Fruit fly (Drosophila melanogaster) whole organism, embryonic: ENCODE data around the gene pan.

ENCODE experiments used
- Bgb ChIP-seq: fragments of 200-800 bp; sonication (Bioruptor generic); IDR thresholded peaks from 2 replicates; pipeline ENCODE4 v1.3.6; 2022; ENCODE audit warnings: missing biosample characterization, missing genetic modification characterization; ENCODE audit not compliant: partially characterized antibody
- CG10959 ChIP-seq: fragments of 200-800 bp; sonication (Bioruptor generic); IDR thresholded peaks from 2 replicates; pipeline ENCODE4 v1.3.6; 2022; ENCODE audit warnings: missing biosample characterization, missing genetic modification characterization
- CG11085 ChIP-seq: fragments of 200-800 bp; sonication (Bioruptor generic); IDR thresholded peaks from 2 replicates; pipeline ENCODE4 v1.3.6; 2022; ENCODE audit warnings: missing biosample characterization, missing genetic modification characterization
- CG12391 ChIP-seq: fragments of 200-800 bp; sonication (Bioruptor generic); optimal IDR thresholded peaks from 3 replicates; lab custom pipeline; 2018; ENCODE audit warnings: missing biosample characterization, mild to moderate bottlenecking, missing genetic modification characterization, moderate library complexity
- CG12769 ChIP-seq: fragments of 200-800 bp; sonication (Bioruptor generic); optimal IDR thresholded peaks from 2 replicates; lab custom pipeline; 2019; ENCODE audit warnings: missing biosample characterization, mild to moderate bottlenecking, missing genetic modification characterization, moderate library complexity
- CG13287 ChIP-seq: fragments of 200-800 bp; sonication (Bioruptor generic); IDR thresholded peaks from 2 replicates; pipeline ENCODE4 v1.3.6; 2022; ENCODE audit warnings: missing biosample characterization, missing genetic modification characterization; ENCODE audit not compliant: partially characterized antibody
- CG14710 ChIP-seq: fragments of 200-800 bp; sonication (Bioruptor generic); optimal IDR thresholded peaks from 3 replicates; lab custom pipeline; 2019; ENCODE audit warnings: missing biosample characterization, mild to moderate bottlenecking, missing genetic modification characterization, moderate library complexity
- CG15011 ChIP-seq: fragments of 200-800 bp; sonication (Bioruptor generic); optimal IDR thresholded peaks from 3 replicates; lab custom pipeline; 2018; ENCODE audit warnings: missing biosample characterization, mild to moderate bottlenecking, missing genetic modification characterization
- CG17385 ChIP-seq: fragments of 200-800 bp; sonication (Bioruptor generic); optimal IDR thresholded peaks from 3 replicates; lab custom pipeline; 2018; ENCODE audit warnings: missing biosample characterization, mild to moderate bottlenecking, missing genetic modification characterization
- CG17612 ChIP-seq: fragments of 200-800 bp; sonication (Bioruptor generic); IDR thresholded peaks from 2 replicates; pipeline ENCODE4 v1.3.6; 2022; ENCODE audit warnings: missing biosample characterization, missing genetic modification characterization
- CG17829 ChIP-seq: fragments of 200-800 bp; optimal IDR thresholded peaks from 2 replicates; lab custom pipeline; 2019; ENCODE audit warnings: missing biosample characterization, mild to moderate bottlenecking, missing genetic modification characterization, moderate library complexity
- CG31224 ChIP-seq: fragments of 200-800 bp; sonication (Bioruptor generic); IDR thresholded peaks from 2 replicates; pipeline ENCODE4 v1.3.6; 2022; ENCODE audit warnings: missing biosample characterization, missing genetic modification characterization
- CG4360 ChIP-seq: fragments of 200-800 bp; sonication (Bioruptor generic); IDR thresholded peaks from 2 replicates; pipeline ENCODE4 v1.3.6; 2022; ENCODE audit warnings: missing biosample characterization, missing genetic modification characterization
- CG4820 ChIP-seq: fragments of 200-800 bp; sonication (Bioruptor generic); optimal IDR thresholded peaks from 3 replicates; lab custom pipeline; 2016; ENCODE audit warnings: missing biosample characterization, missing genetic modification characterization
- CG7357 ChIP-seq: fragments of 200-800 bp; sonication (Bioruptor generic); IDR thresholded peaks from 3 replicates; pipeline ENCODE4 v1.3.6; 2022; ENCODE audit warnings: missing biosample characterization, missing genetic modification characterization
- CG7963 ChIP-seq: fragments of 200-800 bp; sonication (Bioruptor generic); IDR thresholded peaks from 3 replicates; pipeline ENCODE4 v1.3.6; 2022; ENCODE audit warnings: missing biosample characterization, missing genetic modification characterization; ENCODE audit not compliant: partially characterized antibody
- CG8388 ChIP-seq: fragments of 200-800 bp; sonication (Bioruptor generic); optimal IDR thresholded peaks from 2 replicates; lab custom pipeline; 2019; ENCODE audit warnings: missing biosample characterization, mild to moderate bottlenecking, missing genetic modification characterization, moderate library complexity
- CkIIα-i1 ChIP-seq: fragments of 200-800 bp; sonication (Bioruptor generic); IDR thresholded peaks from 2 replicates; pipeline ENCODE4 v1.3.6; 2022; ENCODE audit warnings: missing biosample characterization, missing genetic modification characterization
- D ChIP-seq, 2 experiments: fragments of 200-800 bp in 1 of 2; fragments of >200 bp in 1 of 2; sonication (Bioruptor generic) in 1 of 2; optimal IDR thresholded peaks; 2 replicates in 1 of 2; 3 replicates in 1 of 2; lab custom pipeline; 2017; ENCODE audit warnings: mild to moderate bottlenecking in 1 of 2, missing biosample characterization in 1 of 2, missing genetic modification characterization in 1 of 2, missing genetic modification reagents in 1 of 2
- Doc2 ChIP-seq: fragments of 200-800 bp; sonication (Bioruptor generic); IDR thresholded peaks from 2 replicates; pipeline ENCODE4 v1.3.6; 2022; ENCODE audit warnings: missing biosample characterization, missing genetic modification characterization
- ERR ChIP-seq: fragments of 200-800 bp; sonication (Bioruptor generic); optimal IDR thresholded peaks from 2 replicates; lab custom pipeline; 2016; ENCODE audit warnings: missing biosample characterization, missing genetic modification characterization
- GATAe ChIP-seq: fragments of 200-800 bp; sonication (Bioruptor generic); conservative IDR thresholded peaks from 2 replicates; pipeline ENCODE4 v1.3.6; 2022; ENCODE audit warnings: missing biosample characterization, missing genetic modification characterization
- HLH4C ChIP-seq: fragments of 200-800 bp; sonication (Bioruptor generic); IDR thresholded peaks from 3 replicates; pipeline ENCODE4 v1.3.6; 2022; ENCODE audit warnings: missing biosample characterization, missing genetic modification characterization; ENCODE audit not compliant: partially characterized antibody
- HLH54F ChIP-seq: fragments of 200-800 bp; sonication (Bioruptor generic); optimal IDR thresholded peaks from 3 replicates; lab custom pipeline; 2016; ENCODE audit warnings: missing biosample characterization, missing genetic modification characterization
- Hand ChIP-seq: fragments of 200-800 bp; sonication (Bioruptor generic); optimal IDR thresholded peaks from 2 replicates; lab custom pipeline; 2017; ENCODE audit warnings: mild to moderate bottlenecking, missing biosample characterization, missing genetic modification reagents, missing genetic modification characterization
- Six4 ChIP-seq: fragments of 200-800 bp; sonication (Bioruptor generic); optimal IDR thresholded peaks from 2 replicates; lab custom pipeline; 2016; ENCODE audit warnings: missing biosample characterization, missing genetic modification characterization
- Stat92E ChIP-seq, 3 experiments: fragments of >200 bp in 2 of 3; fragments of 200-800 bp in 1 of 3; sonication (Bioruptor generic) in 1 of 3; optimal IDR thresholded peaks; 2 replicates each; lab custom pipeline; 2017 to 2019; ENCODE audit warnings: missing biosample characterization in 3 of 3, missing genetic modification characterization in 3 of 3, mild to moderate bottlenecking in 1 of 3, moderate library complexity in 1 of 3
- ash1 ChIP-seq: fragments of 200-800 bp; sonication (Bioruptor generic); optimal IDR thresholded peaks from 2 replicates; lab custom pipeline; 2018; ENCODE audit warnings: missing biosample characterization, mild to moderate bottlenecking, missing genetic modification characterization
- chinmo ChIP-seq: fragments of 200-800 bp; sonication (Bioruptor generic); IDR thresholded peaks from 4 replicates; pipeline ENCODE4 v1.3.6; 2022; ENCODE audit warnings: missing biosample characterization, missing genetic modification characterization; ENCODE audit not compliant: partially characterized antibody
- chm ChIP-seq: fragments of 200-800 bp; sonication (Bioruptor generic); IDR thresholded peaks from 2 replicates; pipeline ENCODE4 v1.3.6; 2022; ENCODE audit warnings: missing biosample characterization, missing genetic modification characterization
- en ChIP-seq: fragments of 200-800 bp; sonication (Bioruptor generic); optimal IDR thresholded peaks from 2 replicates; lab custom pipeline; 2016; ENCODE audit warnings: missing biosample characterization, missing genetic modification characterization
- ftz-f1 ChIP-seq: fragments of 200-800 bp; sonication (Bioruptor generic); optimal IDR thresholded peaks from 2 replicates; lab custom pipeline; 2016; ENCODE audit warnings: missing biosample characterization, missing genetic modification characterization
- hbn ChIP-seq: fragments of 200-800 bp; sonication (Bioruptor generic); IDR thresholded peaks from 2 replicates; pipeline ENCODE4 v1.3.6; 2022; ENCODE audit warnings: missing biosample characterization, missing genetic modification characterization; ENCODE audit not compliant: partially characterized antibody
- hkb ChIP-seq, 2 experiments: fragments of 200-800 bp in 1 of 2; fragments of >200 bp in 1 of 2; sonication (Bioruptor generic) in 1 of 2; IDR thresholded peaks in 1 of 2; optimal IDR thresholded peaks in 1 of 2; 2 replicates each; pipeline versions ENCODE4 v1.3.6 to Lab custom; 2017 to 2022; ENCODE audit warnings: missing biosample characterization in 1 of 2, missing genetic modification characterization in 1 of 2
- inv ChIP-seq: fragments of 200-800 bp; sonication (Bioruptor generic); IDR thresholded peaks from 2 replicates; pipeline ENCODE4 v1.3.6; 2022; ENCODE audit warnings: missing biosample characterization, missing genetic modification characterization; ENCODE audit not compliant: partially characterized antibody
- lab ChIP-seq: fragments of 200-800 bp; sonication (Bioruptor generic); optimal IDR thresholded peaks from 3 replicates; lab custom pipeline; 2017; ENCODE audit warnings: missing biosample characterization, missing genetic modification characterization, mild to moderate bottlenecking, moderate library complexity, missing genetic modification reagents
- luna ChIP-seq: fragments of 200-800 bp; sonication (Bioruptor generic); optimal IDR thresholded peaks from 2 replicates; lab custom pipeline; 2016; ENCODE audit warnings: missing biosample characterization, missing genetic modification characterization
- nerfin-1 ChIP-seq: fragments of 200-800 bp; sonication (Bioruptor generic); optimal IDR thresholded peaks from 3 replicates; lab custom pipeline; 2019; ENCODE audit warnings: missing biosample characterization, mild to moderate bottlenecking, missing genetic modification characterization, moderate library complexity
- odd ChIP-seq: fragments of 200-800 bp; sonication (Bioruptor generic); optimal IDR thresholded peaks from 2 replicates; lab custom pipeline; 2017; ENCODE audit warnings: missing biosample characterization, mild to moderate bottlenecking, missing genetic modification characterization
- pita ChIP-seq: fragments of 200-800 bp; sonication (Bioruptor generic); optimal IDR thresholded peaks from 2 replicates; lab custom pipeline; 2017; ENCODE audit warnings: missing biosample characterization, mild to moderate bottlenecking, missing genetic modification characterization
- rib ChIP-seq: fragments of 200-800 bp; sonication (Bioruptor generic); IDR thresholded peaks from 2 replicates; pipeline ENCODE4 v1.3.6; 2022; ENCODE audit warnings: missing biosample characterization, missing genetic modification characterization
- ro ChIP-seq: fragments of 200-800 bp; sonication (Bioruptor generic); IDR thresholded peaks from 2 replicates; pipeline ENCODE4 v1.3.6; 2022; ENCODE audit warnings: missing biosample characterization, missing genetic modification characterization
- salm ChIP-seq: fragments of 200-800 bp; sonication (Bioruptor generic); optimal IDR thresholded peaks from 2 replicates; lab custom pipeline; 2018; ENCODE audit warnings: missing biosample characterization, mild to moderate bottlenecking, missing genetic modification characterization
- trem ChIP-seq: fragments of 200-800 bp; optimal IDR thresholded peaks from 3 replicates; lab custom pipeline; 2019; ENCODE audit warnings: missing biosample characterization, mild to moderate bottlenecking, missing genetic modification characterization, moderate library complexity
- usp ChIP-seq: fragments of >200 bp; optimal IDR thresholded peaks from 2 replicates; lab custom pipeline; 2017; ENCODE audit warnings: missing biosample characterization, missing genetic modification characterization
- zf30C ChIP-seq: fragments of 200-800 bp; sonication (Bioruptor generic); optimal IDR thresholded peaks from 3 replicates; lab custom pipeline; 2018; ENCODE audit warnings: missing biosample characterization, mild to moderate bottlenecking, missing genetic modification characterization

pan gene

DNA sequence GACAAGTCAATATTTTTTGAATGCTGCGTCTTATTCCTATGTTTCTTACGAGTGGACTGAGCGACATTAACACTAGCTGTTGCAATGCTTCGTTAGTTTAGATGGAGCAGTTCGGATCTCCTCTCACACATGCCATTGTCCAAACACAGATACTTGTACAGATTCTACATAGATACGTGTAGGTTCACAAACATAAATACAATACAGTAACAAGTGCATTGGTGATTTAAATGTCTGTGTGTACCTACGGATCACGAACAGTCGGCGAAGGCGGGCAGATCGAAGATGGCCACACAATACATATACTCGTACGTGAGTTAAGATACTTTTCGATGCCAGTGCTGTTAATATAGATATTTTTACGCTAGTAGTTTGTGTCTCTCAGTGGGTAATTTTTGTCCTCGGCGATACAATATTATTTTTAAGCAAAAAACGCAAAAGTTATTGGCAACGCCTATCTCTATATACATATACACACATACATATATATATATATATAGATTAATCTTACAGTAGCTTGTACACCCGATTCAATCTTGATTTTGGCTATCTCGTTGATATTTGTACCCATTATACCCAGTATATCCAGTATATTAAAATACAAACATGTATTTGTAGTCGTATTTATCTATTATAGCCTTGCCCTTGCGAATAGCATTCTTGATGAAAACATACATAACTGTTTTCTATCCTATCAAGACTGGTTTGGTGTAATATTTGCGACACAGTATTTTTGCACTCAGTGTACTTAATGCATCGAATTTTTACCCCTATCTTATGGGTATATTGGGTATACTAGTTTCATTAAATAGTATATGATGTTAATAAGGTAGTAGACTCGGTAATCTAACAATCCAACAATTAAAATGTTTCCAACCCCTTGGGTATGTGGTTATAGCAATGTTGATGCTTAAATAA, 12.6 kb upstream of the pan start, which contains the start of gene ci (continued):
- TF ChIP-seq zf30C, result peak; percentile 45
- TF ChIP-seq CkIIα-i1 (GFP tag; lab: Robert Waterston, UW), result no peak
- no peak for TF ChIP-seq HLH4C (GFP tag; lab: Robert Waterston, UW)
- no peak for TF ChIP-seq ERR (GFP tag; lab: Kevin White, UChicago)
- TF ChIP-seq Hand (GFP tag; lab: Kevin White, UChicago), result no peak
- TF ChIP-seq Bgb (GFP tag; lab: Robert Waterston, UW), result no peak; the same call in 1 of the 2 replicates
- no peak for TF ChIP-seq CG15011 (GFP tag; lab: Kevin White, UChicago)
- no peak for TF ChIP-seq usp (GFP tag; lab: Kevin White, UChicago)
- TF ChIP-seq Stat92E (GFP tag; optimal IDR thresholded peaks at IDR 0.05; lab: Kevin White, UChicago), result peak in 2 of 3 experiments; percentile 38 to 78
- no peak for TF ChIP-seq CG12391 (tag; lab: Kevin White, UChicago)
- peak; percentile 58; the same call in 1 of the 2 replicates for TF ChIP-seq rib
- TF ChIP-seq trem (tag; lab: Kevin White, UChicago), result peak; percentile 19
- no peak for TF ChIP-seq CG7357 (GFP tag; lab: Robert Waterston, UW)
- no peak for TF ChIP-seq Doc2 (GFP tag; lab: Robert Waterston, UW)
- no peak for TF ChIP-seq D (optimal IDR thresholded peaks at IDR 0.05; lab: Kevin White, UChicago)
- TF ChIP-seq D (GFP tag; optimal IDR thresholded peaks at IDR 0.05; lab: Kevin White, UChicago), result no peak
- TF ChIP-seq CG17385 (GFP tag; lab: Kevin White, UChicago), result peak; percentile 47
- no peak for TF ChIP-seq CG10959 (GFP tag; lab: Robert Waterston, UW)
- peak; percentile 73 for TF ChIP-seq CG12769 (tag; lab: Kevin White, UChicago)
- no peak for TF ChIP-seq hbn (GFP tag; lab: Robert Waterston, UW)
- no peak for TF ChIP-seq inv (GFP tag; lab: Robert Waterston, UW)
- no peak for TF ChIP-seq CG4820 (GFP tag; lab: Kevin White, UChicago)
- TF ChIP-seq CG11085 (GFP tag; lab: Robert Waterston, UW), result no peak
- no peak; the same call in 1 of the 2 replicates for TF ChIP-seq CG13287 (GFP tag; lab: Robert Waterston, UW)
- no peak for TF ChIP-seq odd (GFP tag; lab: Kevin White, UChicago)
- peak; percentile 89 for TF ChIP-seq CG8388 (GFP tag; lab: Kevin White, UChicago)
- peak; percentile 17 for TF ChIP-seq CG14710
- TF ChIP-seq ro (GFP tag; lab: Robert Waterston, UW), result no peak
- TF ChIP-seq salm, result peak; percentile 43
- no peak for TF ChIP-seq hkb (optimal IDR thresholded peaks at IDR 0.05; lab: Kevin White, UChicago)
- peak; percentile 50; the same call in 1 of the 2 replicates for TF ChIP-seq hkb (GFP tag; IDR thresholded peaks at IDR 0.05; lab: Robert Waterston, UW)
- TF ChIP-seq GATAe (GFP tag; lab: Robert Waterston, UW), result no peak
- no peak for TF ChIP-seq pita (GFP tag; lab: Kevin White, UChicago)
- TF ChIP-seq CG17612 (GFP tag; lab: Robert Waterston, UW), result no peak
- TF ChIP-seq lab (GFP tag; lab: Kevin White, UChicago), result no peak
- peak; percentile 12 for TF ChIP-seq en (GFP tag; lab: Kevin White, UChicago)
- TF ChIP-seq CG31224, result no peak
- TF ChIP-seq HLH54F (GFP tag; lab: Kevin White, UChicago), result no peak
- TF ChIP-seq chinmo, result peak; percentile 100; the same call in 2 of the 4 replicates
- TF ChIP-seq CG17829 (tag; lab: Kevin White, UChicago), result peak; percentile 41
- no peak for TF ChIP-seq CG7963 (GFP tag; lab: Robert Waterston, UW)
- TF ChIP-seq ash1 (GFP tag; lab: Kevin White, UChicago), result peak; percentile 97
- no peak for TF ChIP-seq luna (GFP tag; lab: Kevin White, UChicago)
- no peak for TF ChIP-seq CG4360 (GFP tag; lab: Robert Waterston, UW)
- no peak for TF ChIP-seq Six4 (GFP tag; lab: Kevin White, UChicago)
- peak; percentile 10 for TF ChIP-seq ftz-f1
- no peak for TF ChIP-seq nerfin-1 (tag; lab: Kevin White, UChicago)
- peak; percentile 73; the same call in 1 of the 2 replicates for TF ChIP-seq chm (GFP tag; lab: Robert Waterston, UW)
